Fruit fly (Drosophila melanogaster) whole organism: ENCODE measurements around the gene Pdp1.

ENCODE experiments used
- CG8478 ChIP-seq: fragments of >200 bp; optimal IDR thresholded peaks from 2 replicates; lab custom pipeline; 2018; ENCODE audit warnings: inconsistent platforms
- Dll ChIP-seq: fragments of >200 bp; optimal IDR thresholded peaks from 2 replicates; lab custom pipeline; 2017
- EcR ChIP-seq, 2 experiments: fragments of >200 bp; optimal IDR thresholded peaks; 2 replicates each; lab custom pipeline; 2017; ENCODE audit warnings: missing biosample characterization in 2 of 2, missing genetic modification characterization in 2 of 2, missing genetic modification reagents in 2 of 2
- pan ChIP-seq: fragments of >200 bp; optimal IDR thresholded peaks from 2 replicates; lab custom pipeline; 2017
- psq ChIP-seq: fragments of >200 bp; optimal IDR thresholded peaks from 2 replicates; lab custom pipeline; 2017
- usp ChIP-seq: fragments of >200 bp; optimal IDR thresholded peaks from 2 replicates; lab custom pipeline; 2017; ENCODE audit warnings: missing biosample characterization, missing genetic modification characterization, mixed read lengths

The Pdp1 gene

dm6 chr3L:7801308-7801893 lies 65.8 kb downstream of the Pdp1 start:
- no peak for TF ChIP-seq CG8478 (lab: Kevin White, UChicago)
- TF ChIP-seq EcR (GFP tag; optimal IDR thresholded peaks at IDR 0.05; lab: Kevin White, UChicago), result no peak
- TF ChIP-seq pan, result no peak

dm6 chr3L:7792775-7793174 lies 74.4 kb downstream of the Pdp1 start:
- TF ChIP-seq pan (no peak), EcR (GFP tag; optimal IDR thresholded peaks at IDR 0.05; lab: Kevin White, UChicago) (no peak), Dll (no peak), CG8478 (lab: Kevin White, UChicago) (no peak), usp (GFP tag; lab: Kevin White, UChicago) (no peak), psq (no peak)

- no peak for TF ChIP-seq pan
- TF ChIP-seq usp (GFP tag; lab: Kevin White, UChicago), result no peak
Measured at dm6 chr3L:7792249-7792648, 74.9 kb downstream of the Pdp1 start.

- TF ChIP-seq psq, result no peak
- TF ChIP-seq usp (GFP tag; lab: Kevin White, UChicago), result no peak
- TF ChIP-seq EcR (GFP tag; optimal IDR thresholded peaks at IDR 0.05; lab: Kevin White, UChicago), result no peak
- no peak for TF ChIP-seq CG8478 (lab: Kevin White, UChicago)
- TF ChIP-seq Dll, result no peak
- TF ChIP-seq pan, result no peak
Measured at dm6 chr3L:7790224-7790623, 76.9 kb downstream of the Pdp1 start.

dm6 chr3L:7787788-7788406 lies 79.3 kb downstream of the Pdp1 start:
- TF ChIP-seq Dll (no peak), EcR (GFP tag; optimal IDR thresholded peaks at IDR 0.05; lab: Kevin White, UChicago) (no peak), usp (GFP tag; lab: Kevin White, UChicago) (no peak), CG8478 (lab: Kevin White, UChicago) (no peak), pan (no peak), psq (no peak)

- no peak for TF ChIP-seq usp (GFP tag; lab: Kevin White, UChicago)
- no peak for TF ChIP-seq CG8478 (lab: Kevin White, UChicago)
- TF ChIP-seq Dll, result no peak
- TF ChIP-seq EcR (GFP tag; optimal IDR thresholded peaks at IDR 0.05; lab: Kevin White, UChicago), result no peak
- TF ChIP-seq pan, result no peak
- TF ChIP-seq psq, result no peak
Measured at dm6 chr3L:7786989-7787388, 80.2 kb downstream of the Pdp1 start.

- TF ChIP-seq pan (no peak), Dll (no peak), CG8478 (lab: Kevin White, UChicago) (no peak), EcR (GFP tag; optimal IDR thresholded peaks at IDR 0.05; lab: Kevin White, UChicago) (no peak), psq (no peak), usp (GFP tag; lab: Kevin White, UChicago) (no peak)
Measured at dm6 chr3L:7786263-7786662, 80.9 kb downstream of the Pdp1 start.

dm6 chr3L:7783383-7783782 lies 83.8 kb downstream of the Pdp1 start:
- TF ChIP-seq pan (no peak), CG8478 (lab: Kevin White, UChicago) (no peak), Dll (no peak), EcR (GFP tag; optimal IDR thresholded peaks at IDR 0.05; lab: Kevin White, UChicago) (no peak), psq (no peak), usp (GFP tag; lab: Kevin White, UChicago) (no peak)

dm6 chr3L:7782051-7782682 lies 85.0 kb downstream of the Pdp1 start:
- TF ChIP-seq EcR (GFP tag; optimal IDR thresholded peaks at IDR 0.05; lab: Kevin White, UChicago) (no peak), Dll (no peak)

- TF ChIP-seq pan (peak; percentile 47), CG8478 (lab: Kevin White, UChicago) (no peak)
Measured at dm6 chr3L:7781353-7782050, 85.7 kb downstream of the Pdp1 start.

dm6 chr3L:7775365-7775905 lies 91.7 kb downstream of the Pdp1 start, which contains the start of gene Clk:
Gene Clk, minus strand, starts transcription at chr3L:7775603.
- TF ChIP-seq CG8478 (lab: Kevin White, UChicago), result no peak
- TF ChIP-seq EcR (GFP tag; optimal IDR thresholded peaks at IDR 0.05; lab: Kevin White, UChicago), result no peak
- TF ChIP-seq psq, result no peak
- TF ChIP-seq Dll, result no peak
- no peak for TF ChIP-seq usp (GFP tag; lab: Kevin White, UChicago)
- TF ChIP-seq pan, result no peak

dm6 chr3L:7774698-7775097 lies 92.5 kb downstream of the Pdp1 start:
- TF ChIP-seq CG8478 (lab: Kevin White, UChicago) (no peak), psq (no peak), pan (no peak), Dll (no peak), EcR (GFP tag; optimal IDR thresholded peaks at IDR 0.05; lab: Kevin White, UChicago) (no peak), usp (GFP tag; lab: Kevin White, UChicago) (no peak)
